Fruit fly (Drosophila melanogaster): Measurements from ENCODE around the gene CG42780.
A peak's percentile ranks its signal among the peaks of the same experiment; 100 is the strongest.

The CG42780 gene

DNA sequence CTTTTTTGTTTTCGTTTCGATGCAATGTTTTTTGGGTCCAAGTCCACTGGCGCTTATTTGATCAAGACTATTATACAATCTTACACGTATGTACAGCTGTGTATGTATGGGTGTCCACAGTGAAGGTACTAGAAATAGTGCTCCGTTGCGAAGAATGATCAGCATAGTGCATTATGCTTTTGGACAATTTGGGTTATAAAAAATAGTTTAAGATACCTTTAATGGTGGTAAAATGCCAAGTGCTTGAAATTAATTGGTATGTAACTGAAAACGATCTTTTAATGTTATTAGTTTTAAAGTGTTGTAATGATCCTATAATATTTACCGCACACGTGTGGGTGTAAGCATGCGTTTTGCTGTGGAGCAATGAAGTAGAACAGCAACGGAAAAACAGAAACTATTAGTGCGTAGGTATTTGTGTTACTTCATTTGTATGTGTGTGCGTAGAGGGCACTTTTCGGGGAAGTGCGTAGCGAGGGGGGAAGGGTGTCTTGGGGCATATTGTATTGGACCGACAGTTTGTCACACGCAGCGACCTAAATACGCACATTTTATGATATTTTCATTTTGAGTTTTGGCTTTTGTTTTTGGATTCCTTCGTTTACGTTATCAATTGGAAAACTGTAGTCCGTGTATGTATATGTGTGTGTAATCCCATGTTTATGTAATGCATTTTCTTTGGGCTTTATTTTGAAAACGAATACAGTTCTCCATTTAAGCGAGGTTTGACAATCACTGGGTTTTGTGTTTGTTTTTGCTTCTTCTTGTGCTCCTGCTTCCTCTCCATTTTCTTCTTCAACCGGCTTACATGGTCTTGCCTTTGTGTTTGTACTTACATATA, 4.3 kb upstream of the CG42780 start (continued):
- no peak for TF ChIP-seq cas (GFP tag; IDR thresholded peaks at IDR 0.05)
- peak; percentile 93 for TF ChIP-seq gcm (GFP tag; optimal IDR thresholded peaks at IDR 0.05)
- peak; percentile 90 for TF ChIP-seq pum (GFP tag; optimal IDR thresholded peaks at IDR 0.05)
- TF ChIP-seq ci (GFP tag; IDR thresholded peaks at IDR 0.05), result peak; percentile 92
- peak; percentile 88 for TF ChIP-seq CG4707 (GFP tag; optimal IDR thresholded peaks at IDR 0.05)
- 0 out of 3 replicates have a peak, but pooled peaks have one; percentile 33 for TF ChIP-seq C15 (GFP tag; IDR thresholded peaks at IDR 0.05)
- peak; percentile 85 for TF ChIP-seq BtbVII (GFP tag; optimal IDR thresholded peaks at IDR 0.05)
- TF ChIP-seq Dip2 (GFP tag; IDR thresholded peaks at IDR 0.05), result no peak
- peak; percentile 91 for TF ChIP-seq salm (tag; optimal IDR thresholded peaks at IDR 0.05)
- peak; percentile 85 for TF ChIP-seq CG16815 (GFP tag; optimal IDR thresholded peaks at IDR 0.05)
- peak; percentile 54 for TF ChIP-seq p53 (GFP tag; optimal IDR thresholded peaks at IDR 0.05)
- TF ChIP-seq bab2 (GFP tag; optimal IDR thresholded peaks at IDR 0.05), result peak; percentile 83
- no peak for TF ChIP-seq CG14860 (GFP tag; IDR thresholded peaks at IDR 0.05; ENCODE audit: partially characterized antibody)
- TF ChIP-seq zfh1 (GFP tag; IDR thresholded peaks at IDR 0.05), result peak; percentile 90
- TF ChIP-seq lola (GFP tag; optimal IDR thresholded peaks at IDR 0.05), result peak in 1 of 3 experiments; percentile 93
- TF ChIP-seq D19A (tag; optimal IDR thresholded peaks at IDR 0.05), result peak; percentile 91
- peak; percentile 65 for TF ChIP-seq CG2116 (GFP tag; optimal IDR thresholded peaks at IDR 0.05)
- peak; percentile 73 for TF ChIP-seq CG17568 (GFP tag; optimal IDR thresholded peaks at IDR 0.05)
- TF ChIP-seq CG6689 (GFP tag; IDR thresholded peaks at IDR 0.05), result peak; percentile 92
- TF ChIP-seq gem (tag; optimal IDR thresholded peaks at IDR 0.05), result peak; percentile 97
- TF ChIP-seq CG3065 (GFP tag; optimal IDR thresholded peaks at IDR 0.05), result peak; percentile 83
- TF ChIP-seq row (GFP tag; IDR thresholded peaks at IDR 0.05), result peak; percentile 92
- peak; percentile 92 for TF ChIP-seq CG15269 (tag; optimal IDR thresholded peaks at IDR 0.05)
- TF ChIP-seq fd3F (GFP tag; optimal IDR thresholded peaks at IDR 0.05), result peak; percentile 76
- peak; percentile 87 for TF ChIP-seq CG7786 (GFP tag; optimal IDR thresholded peaks at IDR 0.05)
- TF ChIP-seq CG7357 (GFP tag; IDR thresholded peaks at IDR 0.05), result peak; percentile 79
- TF ChIP-seq CG8388 (GFP tag; optimal IDR thresholded peaks at IDR 0.05), result peak; percentile 95
- TF ChIP-seq HmgZ (tag; optimal IDR thresholded peaks at IDR 0.05), result peak; percentile 85
- TF ChIP-seq CG7372 (GFP tag; IDR thresholded peaks at IDR 0.05), result peak; percentile 80
- peak; percentile 49 for TF ChIP-seq NK7.1 (GFP tag; optimal IDR thresholded peaks at IDR 0.05)
- TF ChIP-seq Hr51 (GFP tag; optimal IDR thresholded peaks at IDR 0.05), result peak; percentile 69 to 95
- TF ChIP-seq dysf (GFP tag; IDR thresholded peaks at IDR 0.05), result peak; percentile 91
- peak; percentile 67 for TF ChIP-seq Deaf1 (tag; optimal IDR thresholded peaks at IDR 0.05)
- no peak for TF ChIP-seq vnd (GFP tag; IDR thresholded peaks at IDR 0.05; ENCODE audit: partially characterized antibody)
- TF ChIP-seq CG2875 (GFP tag; optimal IDR thresholded peaks at IDR 0.05), result peak; percentile 92
- TF ChIP-seq bcd (GFP tag; optimal IDR thresholded peaks at IDR 0.05), result peak; percentile 90
- TF ChIP-seq sna (GFP tag; IDR thresholded peaks at IDR 0.05; ENCODE audit: partially characterized antibody), result no peak
- TF ChIP-seq fru (optimal IDR thresholded peaks at IDR 0.05), result no peak
- peak; percentile 85 for TF ChIP-seq NC2α (GFP tag; optimal IDR thresholded peaks at IDR 0.05)
- TF ChIP-seq CG11247 (GFP tag; IDR thresholded peaks at IDR 0.05), result peak; percentile 72
- peak in 1 of 2 experiments; percentile 69 for TF ChIP-seq Hr78 (GFP tag; optimal IDR thresholded peaks at IDR 0.05)
- TF ChIP-seq CG13424 (tag; optimal IDR thresholded peaks at IDR 0.05), result peak; percentile 92
- TF ChIP-seq dan (GFP tag; IDR thresholded peaks at IDR 0.05), result peak; percentile 58; the same call in 1 of the 2 replicates
- TF ChIP-seq HmgD (GFP tag; optimal IDR thresholded peaks at IDR 0.05), result peak; percentile 46
- TF ChIP-seq CG8089 (GFP tag; optimal IDR thresholded peaks at IDR 0.05), result peak; percentile 91
- peak; percentile 89 for TF ChIP-seq btn (GFP tag; optimal IDR thresholded peaks at IDR 0.05)
- peak; percentile 80 for TF ChIP-seq CG18764 (GFP tag; optimal IDR thresholded peaks at IDR 0.05)
- peak; percentile 79 for TF ChIP-seq CG2120 (GFP tag; optimal IDR thresholded peaks at IDR 0.05)
